Fruit fly (Drosophila melanogaster) Kc167 (cell line): ENCODE data around the gene Alp9.

ENCODE experiments used
- Sin3A ChIP-seq: fragments of >200 bp; optimal IDR thresholded peaks from 2 replicates; lab custom pipeline; 2018; ENCODE audit warnings: missing external identifiers
- h ChIP-seq: fragments of >200 bp; optimal IDR thresholded peaks from 3 replicates; lab custom pipeline; 2018; ENCODE audit warnings: missing external identifiers
- insv ChIP-seq: fragments of >200 bp; optimal IDR thresholded peaks from 3 replicates; lab custom pipeline; 2018; ENCODE audit warnings: missing external identifiers
- psq ChIP-seq: fragments of >200 bp; optimal IDR thresholded peaks from 2 replicates; lab custom pipeline; 2017; ENCODE audit warnings: missing external identifiers
- ttk ChIP-seq: sonication (Bioruptor generic); optimal IDR thresholded peaks from 2 replicates; lab custom pipeline; 2017; ENCODE audit warnings: missing external identifiers

DNA sequence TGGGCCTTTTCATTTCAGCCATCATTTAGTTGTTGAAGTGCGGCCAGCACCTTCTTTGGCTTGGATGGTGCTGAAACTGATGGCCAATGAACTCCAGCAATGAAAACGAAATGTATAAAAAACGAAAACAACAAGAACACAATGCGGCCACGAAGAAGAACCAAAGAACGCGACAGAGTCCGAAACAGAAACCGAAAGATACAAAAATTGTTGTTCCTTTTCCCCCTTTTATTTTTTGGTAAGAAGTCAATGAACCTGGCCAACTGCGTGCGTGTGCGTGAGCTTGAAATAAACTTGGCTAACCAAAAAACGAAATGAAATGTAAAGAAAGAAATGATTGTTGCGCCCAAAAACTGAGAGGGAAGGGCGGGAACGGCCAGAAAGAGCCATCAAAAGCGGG, 32.5 kb downstream of the Alp9 start:
- TF ChIP-seq Sin3A (lab: Kevin White, UChicago) = no peak
- no peak for TF ChIP-seq psq (lab: Kevin White, UChicago)
- no peak for TF ChIP-seq h (lab: Kevin White, UChicago)
- TF ChIP-seq insv (lab: Kevin White, UChicago) = no peak
- no peak for TF ChIP-seq ttk
